Fruit fly (Drosophila melanogaster) whole organism, prepupa: ENCODE results near the gene prtp.
A peak's percentile ranks its signal among the peaks of the same experiment; 100 is the strongest.

Experiments
- Blimp-1 ChIP-seq: fragments of 200-800 bp; sonication (Bioruptor generic); optimal IDR thresholded peaks from 3 replicates; lab custom pipeline; 2017; ENCODE audit warnings: missing biosample characterization, missing genetic modification characterization, mild to moderate bottlenecking, moderate library complexity, missing genetic modification reagents
- CG10669 ChIP-seq: fragments of 200-800 bp; sonication (Bioruptor generic); optimal IDR thresholded peaks from 3 replicates; lab custom pipeline; 2018; ENCODE audit warnings: missing biosample characterization, mild to moderate bottlenecking, missing genetic modification characterization, moderate library complexity
- CG11294 ChIP-seq: fragments of 200-800 bp; sonication (Bioruptor generic); IDR thresholded peaks from 2 replicates; pipeline ENCODE4 v1.3.6; 2022; ENCODE audit warnings: missing biosample characterization, missing genetic modification characterization
- CG11762 ChIP-seq: fragments of 200-800 bp; sonication (Bioruptor generic); optimal IDR thresholded peaks from 3 replicates; lab custom pipeline; 2016; ENCODE audit warnings: missing biosample characterization, missing genetic modification characterization; ENCODE audit not compliant: insufficient read depth
- CG11902 ChIP-seq: fragments of 200-800 bp; sonication (Bioruptor generic); optimal IDR thresholded peaks from 3 replicates; lab custom pipeline; 2016; ENCODE audit warnings: missing biosample characterization, missing genetic modification characterization
- CG15336 ChIP-seq: fragments of 200-800 bp; sonication (Bioruptor generic); IDR thresholded peaks from 2 replicates; pipeline ENCODE4 v1.3.6; 2022; ENCODE audit warnings: missing biosample characterization, missing genetic modification characterization
- CG16779 ChIP-seq: fragments of 200-800 bp; sonication (Bioruptor generic); optimal IDR thresholded peaks from 3 replicates; lab custom pipeline; 2017; ENCODE audit warnings: missing biosample characterization, mild to moderate bottlenecking, missing genetic modification characterization
- CG3032 ChIP-seq: fragments of 200-800 bp; optimal IDR thresholded peaks from 2 replicates; lab custom pipeline; 2019; ENCODE audit warnings: missing biosample characterization, mild to moderate bottlenecking, missing genetic modification characterization, moderate library complexity
- CG31627 ChIP-seq: fragments of 200-800 bp; sonication (Bioruptor generic); optimal IDR thresholded peaks from 3 replicates; lab custom pipeline; 2016; ENCODE audit warnings: missing biosample characterization, missing genetic modification characterization
- CG32006 ChIP-seq: fragments of 200-800 bp; sonication (Bioruptor generic); optimal IDR thresholded peaks from 3 replicates; lab custom pipeline; 2017; ENCODE audit warnings: missing biosample characterization, mild to moderate bottlenecking, missing genetic modification characterization
- CG34406 ChIP-seq: fragments of 200-800 bp; sonication (Bioruptor generic); optimal IDR thresholded peaks from 3 replicates; lab custom pipeline; 2016; ENCODE audit warnings: missing biosample characterization, missing genetic modification characterization
- CG3919 ChIP-seq: fragments of 200-800 bp; sonication (Bioruptor generic); optimal IDR thresholded peaks from 3 replicates; lab custom pipeline; 2016; ENCODE audit warnings: missing biosample characterization, missing genetic modification characterization
- CG4318 ChIP-seq: fragments of 200-800 bp; sonication (Bioruptor generic); optimal IDR thresholded peaks from 3 replicates; lab custom pipeline; 2017; ENCODE audit warnings: missing biosample characterization, mild to moderate bottlenecking, missing genetic modification characterization
- CG6792 ChIP-seq: fragments of 200-800 bp; sonication (Bioruptor generic); optimal IDR thresholded peaks from 3 replicates; lab custom pipeline; 2016; ENCODE audit warnings: missing biosample characterization, missing genetic modification characterization
- CG6808 ChIP-seq: fragments of 200-800 bp; sonication (Bioruptor generic); optimal IDR thresholded peaks from 3 replicates; lab custom pipeline; 2017; ENCODE audit warnings: missing biosample characterization, missing genetic modification characterization, mild to moderate bottlenecking, moderate library complexity, missing genetic modification reagents
- CG6854 ChIP-seq: fragments of 200-800 bp; sonication (Bioruptor generic); optimal IDR thresholded peaks from 2 replicates; lab custom pipeline; 2017; ENCODE audit warnings: missing biosample characterization, mild to moderate bottlenecking, missing genetic modification characterization
- CG7368 ChIP-seq: fragments of 200-800 bp; sonication (Bioruptor generic); optimal IDR thresholded peaks from 3 replicates; lab custom pipeline; 2016; ENCODE audit warnings: missing biosample characterization, missing genetic modification characterization
- CG8319 ChIP-seq: fragments of 200-800 bp; sonication (Bioruptor generic); optimal IDR thresholded peaks from 3 replicates; lab custom pipeline; 2016; ENCODE audit warnings: missing biosample characterization, missing genetic modification characterization
- CG8632 ChIP-seq: fragments of 200-800 bp; sonication (Bioruptor generic); optimal IDR thresholded peaks from 3 replicates; lab custom pipeline; 2016; ENCODE audit warnings: missing biosample characterization, missing genetic modification characterization
- CG9139 ChIP-seq: fragments of 200-800 bp; sonication (Bioruptor generic); optimal IDR thresholded peaks from 3 replicates; lab custom pipeline; 2017; ENCODE audit warnings: missing biosample characterization, mild to moderate bottlenecking, missing genetic modification characterization
- Eip78C ChIP-seq: fragments of 200-800 bp; sonication (Bioruptor generic); peaks from one replicate; lab custom pipeline; 2016; ENCODE audit warnings: missing biosample characterization, missing genetic modification characterization
- Ets21C ChIP-seq: fragments of 200-800 bp; sonication (Bioruptor generic); optimal IDR thresholded peaks from 3 replicates; lab custom pipeline; 2016; ENCODE audit warnings: missing biosample characterization, missing genetic modification characterization
- Ets96B ChIP-seq: fragments of 200-800 bp; optimal IDR thresholded peaks from 2 replicates; lab custom pipeline; 2019; ENCODE audit warnings: missing biosample characterization, mild to moderate bottlenecking, missing genetic modification characterization, moderate library complexity
- Gug ChIP-seq: fragments of 200-800 bp; sonication (Bioruptor generic); IDR thresholded peaks from 2 replicates; pipeline ENCODE4 v1.3.6; 2022; ENCODE audit warnings: missing biosample characterization, missing genetic modification characterization
- Hr38 ChIP-seq: sonication (Bioruptor generic); optimal IDR thresholded peaks from 2 replicates; lab custom pipeline; 2016; ENCODE audit warnings: missing biosample characterization, missing genetic modification characterization
- Hr39 ChIP-seq: fragments of 200-800 bp; sonication (Bioruptor generic); optimal IDR thresholded peaks from 2 replicates; lab custom pipeline; 2016; ENCODE audit warnings: missing biosample characterization, missing genetic modification characterization
- Hr4 ChIP-seq: fragments of 200-800 bp; sonication (Bioruptor generic); optimal IDR thresholded peaks from 3 replicates; lab custom pipeline; 2016; ENCODE audit warnings: missing biosample characterization, missing genetic modification characterization
- Lpt ChIP-seq: fragments of 200-800 bp; sonication (Bioruptor generic); optimal IDR thresholded peaks from 3 replicates; lab custom pipeline; 2016; ENCODE audit warnings: missing biosample characterization, missing genetic modification characterization
- Sox15 ChIP-seq: fragments of 200-800 bp; sonication (Bioruptor generic); optimal IDR thresholded peaks from 3 replicates; lab custom pipeline; 2016; ENCODE audit warnings: missing biosample characterization, missing genetic modification characterization
- achi ChIP-seq: fragments of 200-800 bp; sonication (Bioruptor generic); optimal IDR thresholded peaks from 3 replicates; lab custom pipeline; 2016; ENCODE audit warnings: missing biosample characterization, missing genetic modification characterization
- acj6 ChIP-seq: fragments of 200-800 bp; sonication (Bioruptor generic); optimal IDR thresholded peaks from 3 replicates; lab custom pipeline; 2016; ENCODE audit warnings: missing biosample characterization, missing genetic modification characterization
- dac ChIP-seq: fragments of 200-800 bp; sonication (Bioruptor generic); optimal IDR thresholded peaks from 2 replicates; lab custom pipeline; 2017; ENCODE audit warnings: missing biosample characterization, mild to moderate bottlenecking, missing genetic modification characterization
- dsx ChIP-seq: fragments of 200-800 bp; optimal IDR thresholded peaks from 3 replicates; lab custom pipeline; 2019; ENCODE audit warnings: missing biosample characterization, mild to moderate bottlenecking, missing genetic modification characterization, moderate library complexity; ENCODE audit not compliant: poor library complexity, severe bottlenecking
- eg ChIP-seq: fragments of 200-800 bp; sonication (Bioruptor generic); IDR thresholded peaks from 3 replicates; pipeline ENCODE4 v1.3.6; 2022; ENCODE audit warnings: missing biosample characterization, missing genetic modification characterization
- fd59A ChIP-seq: fragments of 200-800 bp; sonication (Bioruptor generic); optimal IDR thresholded peaks from 2 replicates; lab custom pipeline; 2017; ENCODE audit warnings: missing biosample characterization, mild to moderate bottlenecking, missing genetic modification characterization, missing genetic modification reagents
- fd85E ChIP-seq: fragments of 200-800 bp; sonication (Bioruptor generic); optimal IDR thresholded peaks from 3 replicates; lab custom pipeline; 2016; ENCODE audit warnings: missing biosample characterization, missing genetic modification characterization
- fkh ChIP-seq: fragments of 200-800 bp; sonication (Bioruptor generic); optimal IDR thresholded peaks from 3 replicates; lab custom pipeline; 2017; ENCODE audit warnings: missing biosample characterization, mild to moderate bottlenecking, missing genetic modification characterization, moderate library complexity
- lz ChIP-seq: fragments of 200-800 bp; sonication (Bioruptor generic); optimal IDR thresholded peaks from 3 replicates; lab custom pipeline; 2016; ENCODE audit warnings: missing biosample characterization, missing genetic modification characterization
- net ChIP-seq: fragments of 200-800 bp; sonication (Bioruptor generic); optimal IDR thresholded peaks from 3 replicates; lab custom pipeline; 2016; ENCODE audit warnings: missing biosample characterization, missing genetic modification characterization
- pdm3 ChIP-seq: fragments of 200-800 bp; sonication (Bioruptor generic); optimal IDR thresholded peaks from 3 replicates; lab custom pipeline; 2016; ENCODE audit warnings: missing biosample characterization, missing genetic modification characterization
- salr ChIP-seq, 2 experiments: fragments of 200-800 bp; sonication (Bioruptor generic); optimal IDR thresholded peaks; 3 replicates each; lab custom pipeline; 2016 to 2018; ENCODE audit warnings: missing biosample characterization in 2 of 2, missing genetic modification characterization in 2 of 2, mild to moderate bottlenecking in 1 of 2
- spab ChIP-seq: fragments of 200-800 bp; sonication (Bioruptor generic); optimal IDR thresholded peaks from 2 replicates; lab custom pipeline; 2017; ENCODE audit warnings: missing biosample characterization, mild to moderate bottlenecking, missing genetic modification characterization, missing genetic modification reagents
- ss ChIP-seq, 2 experiments: fragments of 200-800 bp; sonication (Bioruptor generic); optimal IDR thresholded peaks; 2 replicates in 1 of 2; 3 replicates in 1 of 2; lab custom pipeline; 2017 to 2018; ENCODE audit warnings: mild to moderate bottlenecking in 2 of 2, missing biosample characterization in 2 of 2, missing genetic modification characterization in 2 of 2, moderate library complexity in 1 of 2
- svp ChIP-seq: fragments of 200-800 bp; sonication (Bioruptor generic); peaks from one replicate; lab custom pipeline; 2016; ENCODE audit warnings: missing biosample characterization, missing genetic modification characterization
- topi ChIP-seq: fragments of 200-800 bp; sonication (Bioruptor generic); optimal IDR thresholded peaks from 3 replicates; lab custom pipeline; 2016; ENCODE audit warnings: missing biosample characterization, missing genetic modification characterization

Gene prtp

dm6 chrX:11684462-11684861 is 32.1 kb upstream of the prtp start (continued):
- TF ChIP-seq CG11902 (GFP tag; lab: Kevin White, UChicago) (no peak), fd85E (GFP tag; lab: Kevin White, UChicago) (no peak), spab (GFP tag; lab: Kevin White, UChicago) (no peak), Hr38 (GFP tag; lab: Kevin White, UChicago) (no peak), ss (GFP tag; optimal IDR thresholded peaks at IDR 0.05; lab: Kevin White, UChicago) (peak; percentile 21 to 62), Blimp-1 (GFP tag; lab: Kevin White, UChicago) (peak; percentile 27), topi (GFP tag; lab: Kevin White, UChicago) (peak; percentile 11), CG8319 (GFP tag; lab: Kevin White, UChicago) (no peak), CG34406 (GFP tag; lab: Kevin White, UChicago) (peak; percentile 46), dac (GFP tag; lab: Kevin White, UChicago) (no peak), CG9139 (GFP tag; lab: Kevin White, UChicago) (peak; percentile 28), achi (GFP tag; lab: Kevin White, UChicago) (peak; percentile 34), fkh (GFP tag; lab: Kevin White, UChicago) (peak; percentile 53), CG6808 (GFP tag; lab: Kevin White, UChicago) (peak; percentile 39), dsx (GFP tag; lab: Kevin White, UChicago) (peak; percentile 29), pdm3 (GFP tag; lab: Kevin White, UChicago) (peak; percentile 28), CG4318 (GFP tag; lab: Kevin White, UChicago) (no peak), CG7368 (no peak), net (GFP tag; lab: Kevin White, UChicago) (peak; percentile 30), CG31627 (GFP tag; lab: Kevin White, UChicago) (peak; percentile 5)

- TF ChIP-seq achi (GFP tag; lab: Kevin White, UChicago) (peak; percentile 83), Hr39 (peak; percentile 67), Eip78C (GFP tag; lab: Kevin White, UChicago) (peak; percentile 91), ss (GFP tag; optimal IDR thresholded peaks at IDR 0.05; lab: Kevin White, UChicago) (peak; percentile 64 to 89), acj6 (peak; percentile 81), Gug (GFP tag; lab: Robert Waterston, UW) (no peak), Sox15 (peak; percentile 54), fd59A (GFP tag; lab: Kevin White, UChicago) (peak; percentile 87), CG34406 (GFP tag; lab: Kevin White, UChicago) (peak; percentile 81), svp (GFP tag; lab: Kevin White, UChicago) (peak; percentile 80), CG3032 (tag; lab: Kevin White, UChicago) (peak; percentile 87), CG10669 (GFP tag; lab: Kevin White, UChicago) (peak; percentile 86), CG6808 (GFP tag; lab: Kevin White, UChicago) (peak; percentile 87), fkh (GFP tag; lab: Kevin White, UChicago) (peak; percentile 94), CG8632 (peak; percentile 71), CG11762 (peak; percentile 56), Lpt (GFP tag; lab: Kevin White, UChicago) (peak; percentile 67), Hr4 (GFP tag; lab: Kevin White, UChicago) (peak; percentile 22), CG3919 (GFP tag; lab: Kevin White, UChicago) (peak; percentile 68), CG16779 (peak; percentile 55), Ets96B (tag; lab: Kevin White, UChicago) (peak; percentile 87), dsx (GFP tag; lab: Kevin White, UChicago) (peak; percentile 79), CG31627 (GFP tag; lab: Kevin White, UChicago) (peak; percentile 67), Ets21C (GFP tag; lab: Kevin White, UChicago) (peak; percentile 59), CG11294 (GFP tag; lab: Robert Waterston, UW) (no peak), topi (GFP tag; lab: Kevin White, UChicago) (peak; percentile 83), Blimp-1 (GFP tag; lab: Kevin White, UChicago) (peak; percentile 29), spab (GFP tag; lab: Kevin White, UChicago) (peak; percentile 81), CG6854 (GFP tag; lab: Kevin White, UChicago) (peak; percentile 31), CG9139 (GFP tag; lab: Kevin White, UChicago) (peak; percentile 60), CG11902 (GFP tag; lab: Kevin White, UChicago) (peak; percentile 55), Hr38 (GFP tag; lab: Kevin White, UChicago) (no peak), lz (GFP tag; lab: Kevin White, UChicago) (peak; percentile 77), salr (GFP tag; optimal IDR thresholded peaks at IDR 0.05; lab: Kevin White, UChicago) (peak; percentile 48 to 72), CG6792 (GFP tag; lab: Kevin White, UChicago) (peak; percentile 79), eg (GFP tag; lab: Robert Waterston, UW) (no peak), CG15336 (peak; percentile 62; the same call in 1 of the 2 replicates), CG32006 (GFP tag; lab: Kevin White, UChicago) (peak; percentile 76), dac (GFP tag; lab: Kevin White, UChicago) (no peak)
These were observed 30.5 kb upstream of the prtp start for dm6 chrX:11685918-11686640.
